Fruit fly (Drosophila melanogaster): ENCODE data around the gene EMC1.

The EMC1 gene

dm6 chr3R:7907311-7907710, at the start of gene EMC1, which contains the start of gene Taf7 (continued):
- TF ChIP-seq CG17361 (GFP tag; IDR thresholded peaks at IDR 0.05) (no peak; the same call in 2 of the 3 replicates), jing (GFP tag; optimal IDR thresholded peaks at IDR 0.05) (no peak), HLH3B (GFP tag; IDR thresholded peaks at IDR 0.05) (no peak), CG15514 (GFP tag; optimal IDR thresholded peaks at IDR 0.05) (peak; percentile 63), CG12391 (tag; optimal IDR thresholded peaks at IDR 0.05) (no peak), CG1603 (tag; optimal IDR thresholded peaks at IDR 0.05) (no peak), CG8290 (GFP tag; optimal IDR thresholded peaks at IDR 0.05) (peak; percentile 85), CG8290 (tag; optimal IDR thresholded peaks at IDR 0.05) (peak in 1 of 2 experiments; percentile 8), Opbp (GFP tag; IDR thresholded peaks at IDR 0.05; ENCODE audit: partially characterized antibody) (peak; percentile 83), ham (GFP tag; IDR thresholded peaks at IDR 0.05) (no peak), inv (GFP tag; IDR thresholded peaks at IDR 0.05; ENCODE audit: partially characterized antibody) (peak; percentile 98), Nf-YB (GFP tag; optimal IDR thresholded peaks at IDR 0.05) (no peak), CG14860 (GFP tag; IDR thresholded peaks at IDR 0.05; ENCODE audit: partially characterized antibody) (peak; percentile 96), cad (GFP tag; optimal IDR thresholded peaks at IDR 0.05) (no peak), dan (GFP tag; IDR thresholded peaks at IDR 0.05) (no peak), Optix (GFP tag; IDR thresholded peaks at IDR 0.05) (no peak), bigmax (GFP tag; optimal IDR thresholded peaks at IDR 0.05) (no peak), CG8478 (optimal IDR thresholded peaks at IDR 0.05) (peak; percentile 83), CG6689 (GFP tag; IDR thresholded peaks at IDR 0.05) (no peak), CG14050 (GFP tag; IDR thresholded peaks at IDR 0.05) (no peak), CG9215 (GFP tag; IDR thresholded peaks at IDR 0.05) (no peak), sd (tag; optimal IDR thresholded peaks at IDR 0.05) (no peak)

dm6 chr3R:7954477-7954876, 47.3 kb upstream of the EMC1 start:
- TF ChIP-seq cad (GFP tag; optimal IDR thresholded peaks at IDR 0.05), result peak; percentile 23
- TF ChIP-seq jigr1 (GFP tag; IDR thresholded peaks at IDR 0.05), result no peak
- peak; percentile 26 for TF ChIP-seq sens (GFP tag)

dm6 chr3R:7953041-7953788, 46.1 kb upstream of the EMC1 start:
- TF ChIP-seq corto (GFP tag; optimal IDR thresholded peaks at IDR 0.05), result no peak
- peak; percentile 23 for TF ChIP-seq sens (GFP tag)
- TF ChIP-seq gem (tag; optimal IDR thresholded peaks at IDR 0.05), result peak; percentile 19

- TF ChIP-seq slou (GFP tag; optimal IDR thresholded peaks at IDR 0.05), result no peak
- peak; percentile 65 for TF ChIP-seq Ets65A (GFP tag)
Measured at dm6 chr3R:7950147-7950546, 43.0 kb upstream of the EMC1 start.

- TF ChIP-seq sens (GFP tag) (no peak), CG2199 (GFP tag; IDR thresholded peaks at IDR 0.05) (peak; percentile 22; the same call in 1 of the 3 replicates), twi (tag; optimal IDR thresholded peaks at IDR 0.05) (peak; percentile 20), Nf-YB (GFP tag; optimal IDR thresholded peaks at IDR 0.05) (peak; percentile 49), CG7372 (GFP tag; IDR thresholded peaks at IDR 0.05) (no peak), Sry-β (GFP tag; optimal IDR thresholded peaks at IDR 0.05) (no peak), pho (GFP tag; optimal IDR thresholded peaks at IDR 0.05) (no peak), Trl (optimal IDR thresholded peaks at IDR 0.05) (peak in 1 of 2 experiments; percentile 25), Trl (GFP tag; optimal IDR thresholded peaks at IDR 0.05) (no peak), CG31388 (GFP tag; optimal IDR thresholded peaks at IDR 0.05) (no peak), Drgx (GFP tag; IDR thresholded peaks at IDR 0.05) (peak; percentile 57; the same call in 1 of the 2 replicates), cg (GFP tag; optimal IDR thresholded peaks at IDR 0.05) (peak; percentile 13), CG11696 (GFP tag; IDR thresholded peaks at IDR 0.05) (no peak), CG12744 (GFP tag; optimal IDR thresholded peaks at IDR 0.05) (no peak), CG4707 (GFP tag; optimal IDR thresholded peaks at IDR 0.05) (no peak)
Measured at dm6 chr3R:7947349-7947748, 40.2 kb upstream of the EMC1 start.

Data from whole organism, embryonic.